Worm (Caenorhabditis elegans) whole organism, L4 larva: ENCODE results near the gene K03H1.11.

Experiments
- D1046.2 ChIP-seq: fragments of 200-800 bp; sonication (Bioruptor generic); IDR thresholded peaks from 2 replicates; pipeline ENCODE4 v1.3.6; 2022; ENCODE audit warnings: missing genetic modification characterization, missing compliant biosample characterization
- R02D3.7 ChIP-seq: fragments of 150-350 bp; sonication (generic microtip); optimal IDR thresholded peaks from 3 replicates; lab custom pipeline; 2014; ENCODE audit warnings: missing biosample characterization, missing genetic modification characterization
- T20F7.1 ChIP-seq: fragments of 200-800 bp; sonication (Bioruptor generic); optimal IDR thresholded peaks from 2 replicates; lab custom pipeline; 2018; ENCODE audit warnings: mild to moderate bottlenecking, missing genetic modification characterization, missing compliant biosample characterization
- T26A8.4 ChIP-seq: fragments of 200-800 bp; sonication (Bioruptor generic); IDR thresholded peaks from 2 replicates; pipeline ENCODE4 v1.3.6; 2022; ENCODE audit warnings: missing genetic modification characterization, missing compliant biosample characterization
- Y48G9A.11 ChIP-seq: fragments of 200-800 bp; sonication (Bioruptor generic); IDR thresholded peaks from 2 replicates; pipeline ENCODE4 v1.3.6; 2022; ENCODE audit warnings: missing genetic modification reagents, missing genetic modification characterization, missing compliant biosample characterization
- ZK546.5 ChIP-seq, 2 experiments: sonication (generic microtip); optimal IDR thresholded peaks; 2 replicates each; lab custom pipeline; 2017; ENCODE audit warnings: missing biosample characterization in 2 of 2, missing genetic modification characterization in 2 of 2
- aha-1 ChIP-seq: fragments of 150-350 bp; peaks from one replicate; lab custom pipeline; 2014; ENCODE audit warnings: missing biosample characterization, missing genetic modification characterization
- ama-1 ChIP-seq: fragments of 150-350 bp; optimal IDR thresholded peaks from 2 replicates; lab custom pipeline; 2014; ENCODE audit warnings: inconsistent platforms, mixed read lengths
- ceh-20 ChIP-seq: fragments of 200-800 bp; sonication (Bioruptor generic); IDR thresholded peaks from 2 replicates; pipeline ENCODE4 v1.3.6; 2022; ENCODE audit warnings: missing genetic modification reagents, missing genetic modification characterization, missing compliant biosample characterization
- ceh-28 ChIP-seq: fragments of 150-350 bp; optimal IDR thresholded peaks from 2 replicates; lab custom pipeline; 2014; ENCODE audit warnings: missing biosample characterization, missing genetic modification reagents, missing genetic modification characterization
- ceh-32 ChIP-seq: sonication (generic microtip); optimal IDR thresholded peaks from 2 replicates; lab custom pipeline; 2016; ENCODE audit warnings: mild to moderate bottlenecking, missing genetic modification characterization, missing compliant biosample characterization; ENCODE audit not compliant: poor library complexity
- daf-16 ChIP-seq, 3 experiments: sonication (generic microtip); optimal IDR thresholded peaks; 2 replicates each; lab custom pipeline; 2016 to 2017; ENCODE audit warnings: missing genetic modification characterization in 3 of 3, missing genetic modification reagents in 3 of 3, mild to moderate bottlenecking in 2 of 3, missing compliant biosample characterization in 2 of 3, missing biosample characterization in 1 of 3, moderate library complexity in 1 of 3
- daf-19 ChIP-seq: fragments of 200-800 bp; sonication (Bioruptor generic); conservative IDR thresholded peaks from 2 replicates; pipeline ENCODE4 v1.3.6; 2022; ENCODE audit warnings: missing genetic modification characterization, missing compliant biosample characterization
- dmd-6 ChIP-seq: fragments of 200-800 bp; sonication (Bioruptor generic); IDR thresholded peaks from 2 replicates; pipeline ENCODE4 v1.3.6; 2022; ENCODE audit warnings: missing genetic modification reagents, missing genetic modification characterization, missing compliant biosample characterization
- duxl-1 ChIP-seq: sonication (generic microtip); optimal IDR thresholded peaks from 2 replicates; lab custom pipeline; 2016; ENCODE audit warnings: mild to moderate bottlenecking, missing genetic modification characterization, moderate library complexity, missing compliant biosample characterization; ENCODE audit not compliant: poor library complexity
- dve-1 ChIP-seq: sonication (generic microtip); optimal IDR thresholded peaks from 2 replicates; lab custom pipeline; 2017; ENCODE audit warnings: antibody characterized with exemption, mild to moderate bottlenecking, missing genetic modification characterization, missing compliant biosample characterization; ENCODE audit not compliant: insufficient read depth
- fos-1 ChIP-seq: fragments of 150-350 bp; optimal IDR thresholded peaks from 2 replicates; lab custom pipeline; 2014; ENCODE audit warnings: missing biosample characterization, missing genetic modification characterization
- hlh-11 ChIP-seq: fragments of 200-800 bp; sonication (Bioruptor generic); optimal IDR thresholded peaks from 2 replicates; lab custom pipeline; 2018; ENCODE audit warnings: mild to moderate bottlenecking, missing genetic modification characterization, missing compliant biosample characterization
- lim-7 ChIP-seq: fragments of 200-800 bp; sonication (Bioruptor generic); IDR thresholded peaks from 2 replicates; pipeline ENCODE4 v1.3.6; 2022; ENCODE audit warnings: missing genetic modification characterization, missing compliant biosample characterization
- lin-15B ChIP-seq: fragments of 150-350 bp; sonication (generic microtip); optimal IDR thresholded peaks from 3 replicates; lab custom pipeline; 2014; ENCODE audit warnings: missing biosample characterization, missing genetic modification characterization
- lin-29 ChIP-seq: fragments of 200-800 bp; sonication (Bioruptor generic); IDR thresholded peaks from 2 replicates; pipeline ENCODE4 v1.3.6; 2022; ENCODE audit warnings: missing genetic modification reagents, missing genetic modification characterization, missing compliant biosample characterization
- madf-5 ChIP-seq, 2 experiments: fragments of 200-800 bp; sonication (Bioruptor generic); IDR thresholded peaks; 2 replicates each; pipeline ENCODE4 v1.3.6; 2022; ENCODE audit warnings: missing compliant biosample characterization in 2 of 2, missing genetic modification characterization in 2 of 2
- madf-9 ChIP-seq: fragments of 200-800 bp; sonication (Bioruptor generic); conservative IDR thresholded peaks from 2 replicates; pipeline ENCODE4 v1.3.6; 2022; ENCODE audit warnings: missing genetic modification reagents, missing genetic modification characterization, missing compliant biosample characterization
- mdt-29 ChIP-seq: fragments of 200-800 bp; sonication (Bioruptor generic); IDR thresholded peaks from 2 replicates; pipeline ENCODE4 v1.3.6; 2022; ENCODE audit warnings: missing genetic modification reagents, missing genetic modification characterization, missing compliant biosample characterization
- mxl-2 ChIP-seq: fragments of 200-800 bp; sonication (Bioruptor generic); conservative IDR thresholded peaks from 2 replicates; pipeline ENCODE4 v1.3.6; 2022; ENCODE audit warnings: missing genetic modification reagents, missing genetic modification characterization, missing compliant biosample characterization
- nhr-111 ChIP-seq: fragments of 200-800 bp; sonication (Bioruptor generic); optimal IDR thresholded peaks from 2 replicates; lab custom pipeline; 2018; ENCODE audit warnings: mild to moderate bottlenecking, missing genetic modification characterization, missing compliant biosample characterization
- nhr-28 ChIP-seq: fragments of 150-350 bp; optimal IDR thresholded peaks from 2 replicates; lab custom pipeline; 2014; ENCODE audit warnings: missing biosample characterization, missing genetic modification characterization
- nhr-41 ChIP-seq: fragments of 200-800 bp; sonication (Bioruptor generic); IDR thresholded peaks from 2 replicates; pipeline ENCODE4 v1.3.6; 2022; ENCODE audit warnings: missing genetic modification reagents, missing genetic modification characterization, missing compliant biosample characterization
- nhr-77 ChIP-seq: fragments of 150-350 bp; optimal IDR thresholded peaks from 2 replicates; lab custom pipeline; 2014; ENCODE audit warnings: missing biosample characterization, missing genetic modification characterization
- pha-4 ChIP-seq, 2 experiments: fragments of 150-350 bp in 1 of 2; fragments of 200-800 bp in 1 of 2; sonication (Bioruptor generic) in 1 of 2; IDR thresholded peaks in 1 of 2; optimal IDR thresholded peaks in 1 of 2; 2 replicates each; pipeline versions ENCODE4 v1.3.6 to Lab custom; 2014 to 2022; ENCODE audit warnings: missing genetic modification characterization in 2 of 2, missing genetic modification reagents in 2 of 2, missing biosample characterization in 1 of 2, missing compliant biosample characterization in 1 of 2
- rbr-2 ChIP-seq: sonication (generic microtip); optimal IDR thresholded peaks from 2 replicates; lab custom pipeline; 2016; ENCODE audit warnings: missing genotype, missing genetic modification characterization, missing compliant biosample characterization
- sdz-12 ChIP-seq: fragments of 200-800 bp; sonication (Bioruptor generic); optimal IDR thresholded peaks from 2 replicates; lab custom pipeline; 2018; ENCODE audit warnings: mild to moderate bottlenecking, missing genetic modification characterization, missing compliant biosample characterization
- set-16 ChIP-seq: fragments of 200-800 bp; sonication (Bioruptor generic); IDR thresholded peaks from 2 replicates; pipeline ENCODE4 v1.3.6; 2022; ENCODE audit warnings: missing genetic modification reagents, missing genetic modification characterization, missing compliant biosample characterization
- snpc-4 ChIP-seq: fragments of 150-350 bp; optimal IDR thresholded peaks from 2 replicates; lab custom pipeline; 2014; ENCODE audit warnings: missing biosample characterization, missing genetic modification characterization
- unc-39 ChIP-seq: sonication (generic microtip); optimal IDR thresholded peaks from 2 replicates; lab custom pipeline; 2017; ENCODE audit warnings: missing biosample characterization, missing genetic modification characterization
- unc-62 ChIP-seq, 3 experiments: fragments of 150-350 bp in 1 of 3; sonication (generic microtip); optimal IDR thresholded peaks in 2 of 3; peaks in 1 of 3; 1 replicate in 1 of 3; 2 replicates in 2 of 3; lab custom pipeline; 2014 to 2017; ENCODE audit warnings: missing biosample characterization in 3 of 3, missing genetic modification characterization in 3 of 3, missing genetic modification reagents in 3 of 3, missing genotype in 1 of 3
- zag-1 ChIP-seq: fragments of 150-350 bp; optimal IDR thresholded peaks from 2 replicates; lab custom pipeline; 2014; ENCODE audit warnings: missing biosample characterization, missing genetic modification characterization
- zip-11 ChIP-seq: fragments of 200-800 bp; sonication (Bioruptor generic); IDR thresholded peaks from 2 replicates; pipeline ENCODE4 v1.3.6; 2022; ENCODE audit warnings: missing genetic modification characterization, missing compliant biosample characterization

The K03H1.11 gene

ce11 chrIII:9986827-9987429, 35.2 kb upstream of the K03H1.11 start, which contains the start of gene C05B5.12:
C05B5.12 (plus strand) TSS chrIII:9987379.
- no peak for TF ChIP-seq madf-5 (GFP tag; IDR thresholded peaks at IDR 0.05; lab: Robert Waterston, UW)
- TF ChIP-seq ama-1 (lab: Kevin White, UChicago): no peak
- no peak for TF ChIP-seq dve-1
- no peak for TF ChIP-seq set-16 (GFP tag; lab: Robert Waterston, UW)
- TF ChIP-seq pha-4 (GFP tag; IDR thresholded peaks at IDR 0.05; lab: Robert Waterston, UW): no peak
- TF ChIP-seq pha-4 (tag; optimal IDR thresholded peaks at IDR 0.05; lab: Kevin White, UChicago): no peak
- TF ChIP-seq R02D3.7 (tag; lab: Kevin White, UChicago): no peak
- TF ChIP-seq aha-1 (tag; lab: Kevin White, UChicago): peak; percentile 61

- TF ChIP-seq snpc-4 (tag; lab: Kevin White, UChicago): no peak
- TF ChIP-seq duxl-1 (tag; lab: Kevin White, UChicago): no peak
- TF ChIP-seq sdz-12 (GFP tag; lab: Kevin White, UChicago): no peak
- TF ChIP-seq nhr-41 (GFP tag; lab: Robert Waterston, UW): no peak
- no peak for TF ChIP-seq R02D3.7 (tag; lab: Kevin White, UChicago)
- TF ChIP-seq zag-1 (tag; lab: Kevin White, UChicago): no peak
- TF ChIP-seq dmd-6: no peak
- no peak for TF ChIP-seq lim-7 (GFP tag; lab: Robert Waterston, UW)
- no peak for TF ChIP-seq unc-39 (tag; lab: Kevin White, UChicago)
- no peak for TF ChIP-seq mxl-2 (GFP tag; lab: Robert Waterston, UW)
- TF ChIP-seq hlh-11 (tag; lab: Kevin White, UChicago): no peak
- no peak for TF ChIP-seq ceh-32
- TF ChIP-seq nhr-111: no peak
- no peak for TF ChIP-seq daf-16 (GFP tag; optimal IDR thresholded peaks at IDR 0.05; lab: Kevin White, UChicago)
- no peak for TF ChIP-seq daf-16 (tag; optimal IDR thresholded peaks at IDR 0.05; lab: Kevin White, UChicago)
- TF ChIP-seq unc-62 (GFP tag; optimal IDR thresholded peaks at IDR 0.05 in 1 of 2; lab: Kevin White, UChicago): no peak
- TF ChIP-seq unc-62 (tag; optimal IDR thresholded peaks at IDR 0.05; lab: Kevin White, UChicago): no peak
- no peak for TF ChIP-seq ZK546.5 (tag; optimal IDR thresholded peaks at IDR 0.05; lab: Kevin White, UChicago)
- TF ChIP-seq nhr-77 (tag; lab: Kevin White, UChicago): no peak
- no peak for TF ChIP-seq madf-9
- TF ChIP-seq lin-29 (GFP tag; lab: Robert Waterston, UW): no peak
These were observed 33.8 kb upstream of the K03H1.11 start for ce11 chrIII:9985542-9985941.

DNA sequence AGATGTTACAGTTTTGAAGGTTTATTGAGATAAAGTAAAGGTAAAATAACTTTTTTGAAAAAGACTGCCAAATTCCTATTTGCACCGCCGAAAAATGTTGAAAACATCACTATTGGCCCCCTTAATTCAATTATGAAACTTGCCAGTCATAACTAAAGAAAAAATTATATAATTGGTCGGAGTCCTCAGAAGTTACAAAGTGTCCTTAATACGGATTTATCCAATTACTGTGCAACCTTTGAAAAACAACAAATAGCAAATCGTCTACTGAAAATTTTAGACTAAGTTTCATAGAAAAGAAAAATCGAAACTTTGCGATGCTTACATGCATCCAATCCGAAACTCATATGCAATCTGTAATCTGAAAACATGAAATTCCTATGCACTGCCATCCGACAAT, 32.8 kb upstream of the K03H1.11 start:
- TF ChIP-seq ceh-20 (GFP tag; lab: Robert Waterston, UW) (no peak), aha-1 (tag; lab: Kevin White, UChicago) (peak; percentile 65), zip-11 (GFP tag; lab: Robert Waterston, UW) (no peak)
- TF ChIP-seq, all 104 proteins: peak for 1

DNA sequence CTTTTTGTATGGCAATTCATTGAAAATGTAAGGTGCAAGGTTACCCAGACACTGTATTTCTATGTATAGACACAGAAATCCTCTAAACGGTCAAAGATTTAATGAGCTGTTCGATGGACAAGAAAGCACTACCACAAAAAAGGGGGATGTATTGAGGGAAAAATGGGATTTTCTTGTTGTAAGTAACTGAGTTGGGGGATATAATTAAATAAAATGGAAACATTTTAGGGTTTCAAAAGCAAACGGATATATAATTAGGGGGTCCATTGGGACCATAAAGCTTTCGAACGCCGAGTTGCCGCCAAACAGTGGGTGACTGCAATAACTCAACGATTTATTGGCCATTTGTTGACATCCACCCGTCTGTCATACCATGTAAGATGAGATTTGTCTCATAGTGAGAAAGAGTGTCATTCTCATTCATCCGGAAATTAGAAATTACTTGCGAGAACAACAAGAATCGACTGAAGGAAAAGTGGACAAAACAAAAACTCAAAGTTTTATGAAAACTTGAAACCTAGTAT, 30.4 kb upstream of the K03H1.11 start:
- no peak for TF ChIP-seq fos-1 (tag; lab: Kevin White, UChicago)
- peak; percentile 66 for TF ChIP-seq aha-1 (tag; lab: Kevin White, UChicago)
- TF ChIP-seq mxl-2 (GFP tag; lab: Robert Waterston, UW): no peak
- TF ChIP-seq snpc-4 (tag; lab: Kevin White, UChicago): no peak
- no peak for TF ChIP-seq ceh-32
- peak in 1 of 2 experiments; percentile 58 for TF ChIP-seq unc-62 (GFP tag; optimal IDR thresholded peaks at IDR 0.05 in 1 of 2; lab: Kevin White, UChicago)
- no peak for TF ChIP-seq unc-62 (tag; optimal IDR thresholded peaks at IDR 0.05; lab: Kevin White, UChicago)
- TF ChIP-seq, all 104 proteins: peak for 2

DNA sequence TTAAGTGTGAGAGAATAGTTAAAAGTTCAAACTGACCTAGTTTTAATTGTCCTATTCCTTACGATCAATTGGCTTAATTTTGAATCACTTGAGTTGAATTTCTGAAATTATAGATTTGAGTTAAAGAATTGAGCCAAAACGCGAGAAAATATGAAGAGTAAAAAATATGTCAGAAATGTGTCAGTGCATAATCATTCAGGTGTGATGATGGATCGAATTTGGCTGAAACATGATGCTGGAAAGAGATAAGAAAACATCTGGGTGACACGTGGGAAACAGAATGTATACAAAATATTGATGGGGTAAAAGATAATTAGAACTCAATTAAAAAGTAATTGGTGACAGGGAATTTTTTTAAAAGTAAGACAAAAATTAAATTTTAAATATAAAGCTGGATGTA, 22.0 kb upstream of the K03H1.11 start, which contains the start of gene R10E12.2:
Gene R10E12.2 (minus strand): TSS at position 101 of the 400 bp plus-strand sequence.
- TF ChIP-seq D1046.2 (GFP tag; lab: Robert Waterston, UW): no peak
- TF ChIP-seq mdt-29 (GFP tag; lab: Robert Waterston, UW): no peak
- no peak for TF ChIP-seq lim-7 (GFP tag; lab: Robert Waterston, UW)
- TF ChIP-seq T20F7.1: no peak
- no peak for TF ChIP-seq nhr-28 (tag; lab: Kevin White, UChicago)
- no peak for TF ChIP-seq T26A8.4
- no peak for TF ChIP-seq daf-19 (GFP tag; lab: Robert Waterston, UW)
- no peak for TF ChIP-seq rbr-2 (tag; lab: Kevin White, UChicago)
- no peak for TF ChIP-seq Y48G9A.11 (GFP tag; lab: Robert Waterston, UW)
- no peak for TF ChIP-seq ceh-28
- no peak for TF ChIP-seq daf-16 (GFP tag; optimal IDR thresholded peaks at IDR 0.05; lab: Kevin White, UChicago)
- TF ChIP-seq daf-16 (tag; optimal IDR thresholded peaks at IDR 0.05; lab: Kevin White, UChicago): no peak
- no peak for TF ChIP-seq nhr-41 (GFP tag; lab: Robert Waterston, UW)
- TF ChIP-seq lin-15B (tag; lab: Kevin White, UChicago): no peak
